Fruit fly (Drosophila melanogaster): ENCODE measurements around the gene CG17982.

DNA sequence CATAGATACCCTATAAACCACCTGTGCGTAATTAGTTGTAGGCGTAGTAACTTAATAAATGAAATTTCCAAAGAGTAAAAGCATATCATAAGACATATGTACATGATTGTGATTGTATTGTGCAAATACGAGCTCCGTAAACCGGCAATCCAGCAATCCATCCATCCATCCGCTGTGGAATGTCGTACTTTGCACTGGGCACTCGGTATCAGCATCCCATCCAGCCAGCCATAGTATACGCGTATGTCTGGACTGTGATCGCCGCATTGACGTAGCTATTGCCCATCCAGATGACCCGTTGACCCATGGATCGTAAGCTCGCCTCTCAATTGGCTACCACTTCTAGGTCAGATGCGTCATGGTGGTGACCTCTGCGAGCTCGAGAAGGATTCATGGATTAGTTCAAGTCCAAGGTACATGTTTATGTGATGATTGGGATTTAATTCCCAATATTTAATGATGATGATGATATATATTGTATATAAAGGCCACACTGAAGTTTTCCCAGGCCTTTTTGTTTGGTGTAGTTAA, 15.4 kb upstream of the CG17982 start:
- TF ChIP-seq CG4496 (GFP tag; IDR thresholded peaks at IDR 0.05): peak; percentile 43; the same call in 1 of the 3 replicates
- TF ChIP-seq CG34367 (tag; optimal IDR thresholded peaks at IDR 0.05): peak; percentile 26
- TF ChIP-seq CG32121 (GFP tag; IDR thresholded peaks at IDR 0.05): peak; percentile 25; the same call in 1 of the 2 replicates
- TF ChIP-seq CG12605 (GFP tag; IDR thresholded peaks at IDR 0.05): peak; percentile 72
- TF ChIP-seq gl (tag; optimal IDR thresholded peaks at IDR 0.05): peak; percentile 88
- no peak for TF ChIP-seq CG9948 (tag; optimal IDR thresholded peaks at IDR 0.05)
- no peak for TF ChIP-seq Pif1A (GFP tag; optimal IDR thresholded peaks at IDR 0.05)
- TF ChIP-seq rn (GFP tag; IDR thresholded peaks at IDR 0.05): no peak

Measured in whole organism, pupa.